Worm (Caenorhabditis elegans) whole organism, late embryonic: ENCODE measurements around the gene C04G6.2.

Experiments used
- C08G9.2 ChIP-seq: sonication (generic microtip); optimal IDR thresholded peaks from 2 replicates; lab custom pipeline; 2016; ENCODE audit warnings: mild to moderate bottlenecking, missing genetic modification characterization, moderate library complexity, missing compliant biosample characterization
- C38D4.7 ChIP-seq: fragments of 200-800 bp; sonication (Bioruptor generic); optimal IDR thresholded peaks from 2 replicates; lab custom pipeline; 2018; ENCODE audit warnings: mild to moderate bottlenecking, missing genetic modification characterization, moderate library complexity, missing compliant biosample characterization
- K02D7.2 ChIP-seq: sonication (generic microtip); optimal IDR thresholded peaks from 2 replicates; lab custom pipeline; 2017; ENCODE audit warnings: mild to moderate bottlenecking, missing genetic modification characterization, missing compliant biosample characterization
- K09A11.1 ChIP-seq: sonication (generic microtip); optimal IDR thresholded peaks from 2 replicates; lab custom pipeline; 2017; ENCODE audit warnings: antibody characterized with exemption, mild to moderate bottlenecking, missing genetic modification characterization, missing compliant biosample characterization; ENCODE audit not compliant: insufficient read depth
- ahr-1 ChIP-seq: sonication (generic microtip); optimal IDR thresholded peaks from 2 replicates; lab custom pipeline; 2016; ENCODE audit warnings: missing genetic modification characterization, missing compliant biosample characterization
- ceh-18 ChIP-seq: sonication (generic microtip); optimal IDR thresholded peaks from 2 replicates; lab custom pipeline; 2016; ENCODE audit warnings: missing genetic modification characterization, missing compliant biosample characterization
- ceh-19 ChIP-seq: fragments of 200-800 bp; sonication (Bioruptor generic); optimal IDR thresholded peaks from 2 replicates; lab custom pipeline; 2018; ENCODE audit warnings: mild to moderate bottlenecking, missing genetic modification characterization, missing compliant biosample characterization
- ceh-22 ChIP-seq: sonication (generic microtip); optimal IDR thresholded peaks from 2 replicates; lab custom pipeline; 2017; ENCODE audit warnings: missing biosample characterization, missing genetic modification characterization
- ceh-30 ChIP-seq: fragments of 150-350 bp; optimal IDR thresholded peaks from 2 replicates; lab custom pipeline; 2014; ENCODE audit warnings: missing biosample characterization, missing genetic modification characterization
- ceh-31 ChIP-seq: sonication (generic microtip); optimal IDR thresholded peaks from 2 replicates; lab custom pipeline; 2016; ENCODE audit warnings: missing genetic modification characterization, missing compliant biosample characterization
- ceh-34 ChIP-seq: sonication (generic microtip); optimal IDR thresholded peaks from 2 replicates; lab custom pipeline; 2016; ENCODE audit warnings: mild to moderate bottlenecking, missing genetic modification characterization, missing compliant biosample characterization
- ceh-45 ChIP-seq: fragments of 200-800 bp; sonication (Bioruptor generic); IDR thresholded peaks from 2 replicates; pipeline ENCODE4 v1.3.6; 2022; ENCODE audit warnings: missing genetic modification reagents, missing genetic modification characterization, missing compliant biosample characterization
- ceh-48 ChIP-seq: sonication (generic microtip); optimal IDR thresholded peaks from 2 replicates; lab custom pipeline; 2016; ENCODE audit warnings: missing genetic modification characterization, inconsistent platforms, missing compliant biosample characterization
- che-1 ChIP-seq: sonication (generic microtip); optimal IDR thresholded peaks from 2 replicates; lab custom pipeline; 2016; ENCODE audit warnings: mild to moderate bottlenecking, missing genetic modification characterization, missing compliant biosample characterization
- dmd-4 ChIP-seq: sonication (generic microtip); optimal IDR thresholded peaks from 2 replicates; lab custom pipeline; 2016; ENCODE audit warnings: borderline replicate concordance, missing genetic modification characterization, missing compliant biosample characterization
- dve-1 ChIP-seq: sonication (generic microtip); optimal IDR thresholded peaks from 2 replicates; lab custom pipeline; 2017; ENCODE audit warnings: antibody characterized with exemption, mild to moderate bottlenecking, missing genetic modification characterization, missing compliant biosample characterization
- ets-4 ChIP-seq: sonication (generic microtip); optimal IDR thresholded peaks from 2 replicates; lab custom pipeline; 2016; ENCODE audit warnings: missing genetic modification characterization, missing compliant biosample characterization
- fax-1 ChIP-seq: sonication (generic microtip); optimal IDR thresholded peaks from 2 replicates; lab custom pipeline; 2016; ENCODE audit warnings: missing genotype, missing genetic modification characterization, missing compliant biosample characterization
- fkh-6 ChIP-seq: sonication (generic microtip); optimal IDR thresholded peaks from 2 replicates; lab custom pipeline; 2016; ENCODE audit warnings: missing genetic modification characterization, missing compliant biosample characterization
- hlh-13 ChIP-seq: fragments of 200-800 bp; sonication (Bioruptor generic); optimal IDR thresholded peaks from 2 replicates; lab custom pipeline; 2018; ENCODE audit warnings: mild to moderate bottlenecking, missing genetic modification characterization, missing compliant biosample characterization
- hlh-30 ChIP-seq: sonication (generic microtip); optimal IDR thresholded peaks from 2 replicates; lab custom pipeline; 2017; ENCODE audit warnings: antibody characterized with exemption, missing genetic modification characterization, missing compliant biosample characterization; ENCODE audit not compliant: insufficient read depth
- hlh-6 ChIP-seq: sonication (generic microtip); optimal IDR thresholded peaks from 2 replicates; lab custom pipeline; 2016; ENCODE audit warnings: missing genotype, missing genetic modification characterization, missing compliant biosample characterization
- lin-11 ChIP-seq: fragments of 200-800 bp; sonication (Bioruptor generic); optimal IDR thresholded peaks from 2 replicates; lab custom pipeline; 2018; ENCODE audit warnings: mild to moderate bottlenecking, missing genetic modification characterization, missing compliant biosample characterization
- mec-3 ChIP-seq: sonication (generic microtip); optimal IDR thresholded peaks from 2 replicates; lab custom pipeline; 2016; ENCODE audit warnings: borderline replicate concordance, missing genetic modification characterization, missing compliant biosample characterization
- nfya-1 ChIP-seq: sonication (generic microtip); optimal IDR thresholded peaks from 2 replicates; lab custom pipeline; 2017; ENCODE audit warnings: missing genetic modification characterization, mild to moderate bottlenecking, missing compliant biosample characterization, antibody characterized with exemption, moderate library complexity
- nhr-11 ChIP-seq: fragments of 150-350 bp; optimal IDR thresholded peaks from 2 replicates; lab custom pipeline; 2014; ENCODE audit warnings: missing biosample characterization, missing genetic modification characterization
- nhr-232 ChIP-seq: sonication (generic microtip); optimal IDR thresholded peaks from 2 replicates; lab custom pipeline; 2016; ENCODE audit warnings: missing genetic modification characterization, missing compliant biosample characterization
- odd-2 ChIP-seq: sonication (generic microtip); optimal IDR thresholded peaks from 2 replicates; lab custom pipeline; 2017; ENCODE audit warnings: antibody characterized with exemption, mild to moderate bottlenecking, missing genetic modification characterization, missing compliant biosample characterization
- pat-9 ChIP-seq: fragments of 200-800 bp; sonication (Bioruptor generic); optimal IDR thresholded peaks from 2 replicates; lab custom pipeline; 2018; ENCODE audit warnings: mild to moderate bottlenecking, missing genetic modification characterization, moderate library complexity, missing compliant biosample characterization
- pax-1 ChIP-seq: fragments of 150-350 bp; optimal IDR thresholded peaks from 2 replicates; lab custom pipeline; 2014; ENCODE audit warnings: missing biosample characterization, missing genetic modification characterization
- pros-1 ChIP-seq: fragments of 150-350 bp; optimal IDR thresholded peaks from 2 replicates; lab custom pipeline; 2014; ENCODE audit warnings: missing biosample characterization, missing genetic modification reagents, missing genetic modification characterization
- sdc-2 ChIP-seq: sonication (generic microtip); optimal IDR thresholded peaks from 2 replicates; lab custom pipeline; 2016; ENCODE audit warnings: missing genotype, missing genetic modification characterization, missing compliant biosample characterization
- sox-4 ChIP-seq: sonication (generic microtip); optimal IDR thresholded peaks from 2 replicates; lab custom pipeline; 2017; ENCODE audit warnings: mild to moderate bottlenecking, missing genetic modification characterization, inconsistent platforms, missing compliant biosample characterization
- tbx-2 ChIP-seq: sonication (generic microtip); optimal IDR thresholded peaks from 2 replicates; lab custom pipeline; 2016; ENCODE audit warnings: missing genetic modification characterization, missing compliant biosample characterization
- tbx-7 ChIP-seq: sonication (generic microtip); optimal IDR thresholded peaks from 2 replicates; lab custom pipeline; 2016; ENCODE audit warnings: missing genotype, missing genetic modification characterization, missing compliant biosample characterization
- ttx-3 ChIP-seq: sonication (generic microtip); optimal IDR thresholded peaks from 2 replicates; lab custom pipeline; 2016; ENCODE audit warnings: missing genetic modification reagents, missing genetic modification characterization, missing compliant biosample characterization
- unc-42 ChIP-seq: sonication (generic microtip); optimal IDR thresholded peaks from 2 replicates; lab custom pipeline; 2016; ENCODE audit warnings: missing genotype, missing genetic modification characterization, missing compliant biosample characterization
- unc-55 ChIP-seq: sonication (generic microtip); optimal IDR thresholded peaks from 2 replicates; lab custom pipeline; 2017; ENCODE audit warnings: missing biosample characterization, missing genetic modification reagents, missing genetic modification characterization
- unc-86 ChIP-seq: sonication (generic microtip); optimal IDR thresholded peaks from 2 replicates; lab custom pipeline; 2016; ENCODE audit warnings: missing genetic modification characterization, missing compliant biosample characterization
- ztf-16 ChIP-seq: sonication (generic microtip); optimal IDR thresholded peaks from 2 replicates; lab custom pipeline; 2017; ENCODE audit warnings: missing genetic modification characterization, missing compliant biosample characterization

C04G6.2 gene

ce11 chrII:5081124-5081913 is 11.7 kb upstream of the C04G6.2 start, which contains the start of gene dsh-2:
Gene dsh-2, minus strand, starts transcription at chrII:5081174.
- TF ChIP-seq nhr-232 (tag; lab: Kevin White, UChicago) (no peak), pros-1 (no peak), ahr-1 (tag; lab: Kevin White, UChicago) (no peak), unc-55 (GFP tag; lab: Kevin White, UChicago) (peak; percentile 41), dve-1 (tag; lab: Kevin White, UChicago) (no peak), tbx-2 (tag; lab: Kevin White, UChicago) (peak; percentile 32), ceh-18 (tag; lab: Kevin White, UChicago) (no peak), nhr-11 (tag; lab: Kevin White, UChicago) (no peak), hlh-6 (tag; lab: Kevin White, UChicago) (no peak), unc-86 (tag; lab: Kevin White, UChicago) (no peak), pax-1 (tag; lab: Kevin White, UChicago) (peak; percentile 86), hlh-30 (tag; lab: Kevin White, UChicago) (peak; percentile 52), ttx-3 (no peak), mec-3 (tag; lab: Kevin White, UChicago) (no peak), unc-42 (tag; lab: Kevin White, UChicago) (peak; percentile 65), K09A11.1 (tag; lab: Kevin White, UChicago) (no peak), C38D4.7 (GFP tag; lab: Kevin White, UChicago) (no peak), ceh-30 (tag; lab: Kevin White, UChicago) (no peak), ceh-48 (peak; percentile 25), pat-9 (tag; lab: Kevin White, UChicago) (no peak), fkh-6 (no peak), ceh-45 (GFP tag; lab: Robert Waterston, UW) (no peak), ceh-19 (GFP tag; lab: Kevin White, UChicago) (no peak), ceh-34 (tag; lab: Kevin White, UChicago) (no peak), nfya-1 (tag; lab: Kevin White, UChicago) (peak; percentile 39), tbx-7 (tag; lab: Kevin White, UChicago) (no peak), ceh-22 (tag; lab: Kevin White, UChicago) (no peak), K02D7.2 (tag; lab: Kevin White, UChicago) (no peak), che-1 (tag; lab: Kevin White, UChicago) (no peak), ztf-16 (tag; lab: Kevin White, UChicago) (no peak), hlh-13 (GFP tag; lab: Kevin White, UChicago) (no peak), dmd-4 (tag; lab: Kevin White, UChicago) (no peak), sox-4 (tag; lab: Kevin White, UChicago) (no peak)

- TF ChIP-seq ttx-3 (no peak), pax-1 (tag; lab: Kevin White, UChicago) (no peak), odd-2 (tag; lab: Kevin White, UChicago) (no peak), C08G9.2 (tag; lab: Kevin White, UChicago) (no peak), ceh-31 (tag; lab: Kevin White, UChicago) (no peak), ets-4 (no peak), tbx-7 (tag; lab: Kevin White, UChicago) (no peak), fax-1 (tag; lab: Kevin White, UChicago) (no peak), sdc-2 (no peak), unc-42 (tag; lab: Kevin White, UChicago) (no peak), lin-11 (tag; lab: Kevin White, UChicago) (no peak)
Observed at ce11 chrII:5083341-5083740, 9.7 kb upstream of the C04G6.2 start, which contains the start of gene C04G6.4. Gene C04G6.4, minus strand, starts transcription at chrII:5083441.
